Worm (Caenorhabditis elegans) whole organism, L1 larva: ENCODE results near the gene cutl-5.

Experiments
- C16A3.4 ChIP-seq: fragments of 150-350 bp; optimal IDR thresholded peaks from 2 replicates; lab custom pipeline; 2014; ENCODE audit warnings: missing biosample characterization, missing genetic modification characterization
- C34B4.2 ChIP-seq: sonication (generic microtip); optimal IDR thresholded peaks from 2 replicates; lab custom pipeline; 2017; ENCODE audit warnings: mild to moderate bottlenecking, missing genetic modification characterization, missing compliant biosample characterization
- F16B12.6 ChIP-seq: fragments of 150-350 bp; optimal IDR thresholded peaks from 2 replicates; lab custom pipeline; 2014; ENCODE audit warnings: missing biosample characterization, missing genetic modification characterization
- aha-1 ChIP-seq: fragments of 150-350 bp; optimal IDR thresholded peaks from 2 replicates; lab custom pipeline; 2014; ENCODE audit warnings: missing biosample characterization, missing genetic modification characterization
- alr-1 ChIP-seq: fragments of 200-800 bp; sonication (Bioruptor generic); optimal IDR thresholded peaks from 2 replicates; lab custom pipeline; 2018; ENCODE audit warnings: borderline replicate concordance, mild to moderate bottlenecking, missing genetic modification characterization, missing compliant biosample characterization
- ama-1 ChIP-seq: fragments of 150-350 bp; optimal IDR thresholded peaks from 2 replicates; lab custom pipeline; 2014
- ceh-63 ChIP-seq: fragments of 200-800 bp; sonication (Bioruptor generic); optimal IDR thresholded peaks from 2 replicates; lab custom pipeline; 2018; ENCODE audit warnings: mild to moderate bottlenecking, missing genetic modification characterization, missing compliant biosample characterization
- ceh-88 ChIP-seq: fragments of 200-800 bp; sonication (Bioruptor generic); IDR thresholded peaks from 2 replicates; pipeline ENCODE4 v1.3.6; 2022; ENCODE audit warnings: missing genetic modification characterization, missing compliant biosample characterization
- ceh-90 ChIP-seq: sonication (generic microtip); optimal IDR thresholded peaks from 2 replicates; lab custom pipeline; 2016; ENCODE audit warnings: missing genetic modification characterization, missing compliant biosample characterization
- dpl-1 ChIP-seq, 3 experiments: fragments of 150-350 bp in 2 of 3; sonication (generic microtip) in 1 of 3; optimal IDR thresholded peaks; 2 replicates each; lab custom pipeline; 2014 to 2017; ENCODE audit warnings: missing biosample characterization in 3 of 3, missing genetic modification characterization in 3 of 3, missing genetic modification reagents in 3 of 3
- dsc-1 ChIP-seq: sonication (generic microtip); optimal IDR thresholded peaks from 2 replicates; lab custom pipeline; 2016; ENCODE audit warnings: mild to moderate bottlenecking, missing genetic modification characterization, missing compliant biosample characterization
- efl-1 ChIP-seq, 4 experiments: fragments of 150-350 bp; optimal IDR thresholded peaks in 3 of 4; peaks in 1 of 4; 1 replicate in 1 of 4; 2 replicates in 3 of 4; lab custom pipeline; 2014; ENCODE audit warnings: missing biosample characterization in 2 of 4, missing genetic modification characterization in 2 of 4, missing genetic modification reagents in 2 of 4
- efl-3 ChIP-seq: fragments of 200-800 bp; sonication (Bioruptor generic); optimal IDR thresholded peaks from 2 replicates; lab custom pipeline; 2018; ENCODE audit warnings: mild to moderate bottlenecking, missing genetic modification characterization, missing compliant biosample characterization
- egl-13 ChIP-seq: sonication (generic microtip); optimal IDR thresholded peaks from 2 replicates; lab custom pipeline; 2016; ENCODE audit warnings: missing genotype, missing genetic modification reagents, missing genetic modification characterization, missing compliant biosample characterization
- elt-2 ChIP-seq: sonication (generic microtip); optimal IDR thresholded peaks from 2 replicates; lab custom pipeline; 2016; ENCODE audit warnings: missing genetic modification characterization, mild to moderate bottlenecking, inconsistent platforms, missing compliant biosample characterization, missing genetic modification reagents
- ets-5 ChIP-seq: fragments of 200-800 bp; sonication (Bioruptor generic); IDR thresholded peaks from 2 replicates; pipeline ENCODE4 v1.3.6; 2022; ENCODE audit warnings: missing genetic modification characterization, missing compliant biosample characterization
- fkh-10 ChIP-seq: sonication (generic microtip); optimal IDR thresholded peaks from 2 replicates; lab custom pipeline; 2017; ENCODE audit warnings: missing biosample characterization, missing genetic modification reagents, missing genetic modification characterization
- fkh-4 ChIP-seq: sonication (generic microtip); optimal IDR thresholded peaks from 2 replicates; lab custom pipeline; 2016; ENCODE audit warnings: missing compliant biosample characterization, missing genetic modification characterization, borderline replicate concordance
- hlh-17 ChIP-seq: fragments of 200-800 bp; sonication (Bioruptor generic); optimal IDR thresholded peaks from 2 replicates; lab custom pipeline; 2018; ENCODE audit warnings: missing genetic modification characterization, mild to moderate bottlenecking, missing compliant biosample characterization, moderate library complexity, borderline replicate concordance
- hlh-4 ChIP-seq: sonication (generic microtip); optimal IDR thresholded peaks from 2 replicates; lab custom pipeline; 2016; ENCODE audit warnings: mild to moderate bottlenecking, missing genetic modification characterization, missing compliant biosample characterization
- irx-1 ChIP-seq: sonication (generic microtip); optimal IDR thresholded peaks from 2 replicates; lab custom pipeline; 2016; ENCODE audit warnings: missing genetic modification characterization, missing compliant biosample characterization
- jun-1 ChIP-seq: fragments of 150-350 bp; optimal IDR thresholded peaks from 2 replicates; lab custom pipeline; 2014; ENCODE audit warnings: missing biosample characterization, missing genetic modification reagents, missing genetic modification characterization
- lin-13 ChIP-seq: fragments of 150-350 bp; optimal IDR thresholded peaks from 2 replicates; lab custom pipeline; 2014; ENCODE audit warnings: missing biosample characterization, missing genetic modification reagents, missing genetic modification characterization
- lin-14 ChIP-seq: fragments of 200-800 bp; sonication (Bioruptor generic); optimal IDR thresholded peaks from 2 replicates; lab custom pipeline; 2018; ENCODE audit warnings: mild to moderate bottlenecking, missing genetic modification characterization, moderate library complexity, missing compliant biosample characterization
- lin-35 ChIP-seq, 2 experiments: fragments of 150-350 bp; optimal IDR thresholded peaks; 2 replicates each; lab custom pipeline; 2014; ENCODE audit warnings: missing biosample characterization in 2 of 2, missing genetic modification characterization in 2 of 2, missing genetic modification reagents in 2 of 2
- lin-39 ChIP-seq: fragments of 150-350 bp; optimal IDR thresholded peaks from 2 replicates; lab custom pipeline; 2014; ENCODE audit warnings: missing biosample characterization, missing genetic modification reagents, missing genetic modification characterization
- lsy-2 ChIP-seq, 2 experiments: fragments of 150-350 bp; optimal IDR thresholded peaks; 2 replicates each; lab custom pipeline; 2014; ENCODE audit warnings: missing biosample characterization in 2 of 2, missing genetic modification characterization in 2 of 2
- nhr-20 ChIP-seq: sonication (generic microtip); optimal IDR thresholded peaks from 2 replicates; lab custom pipeline; 2016; ENCODE audit warnings: mild to moderate bottlenecking, missing genetic modification characterization, missing compliant biosample characterization
- nhr-237 ChIP-seq: fragments of 150-350 bp; optimal IDR thresholded peaks from 2 replicates; lab custom pipeline; 2014; ENCODE audit warnings: missing biosample characterization, missing genetic modification characterization
- nhr-76 ChIP-seq: sonication (generic microtip); optimal IDR thresholded peaks from 2 replicates; lab custom pipeline; 2017; ENCODE audit warnings: missing biosample characterization, missing genetic modification characterization
- nhr-77 ChIP-seq: fragments of 150-350 bp; optimal IDR thresholded peaks from 2 replicates; lab custom pipeline; 2014; ENCODE audit warnings: missing biosample characterization, missing genetic modification characterization
- nhr-84 ChIP-seq: sonication (generic microtip); optimal IDR thresholded peaks from 2 replicates; lab custom pipeline; 2017; ENCODE audit warnings: missing biosample characterization, missing genetic modification characterization
- nhr-85 ChIP-seq: sonication (generic microtip); peaks from one replicate; lab custom pipeline; 2016; ENCODE audit warnings: missing genetic modification characterization, inconsistent platforms, missing compliant biosample characterization
- pag-3 ChIP-seq: sonication (generic microtip); optimal IDR thresholded peaks from 2 replicates; lab custom pipeline; 2017; ENCODE audit warnings: missing genetic modification characterization, mild to moderate bottlenecking, missing compliant biosample characterization, antibody characterized with exemption, borderline replicate concordance; ENCODE audit not compliant: insufficient read depth
- pax-3 ChIP-seq: fragments of 200-800 bp; sonication (Bioruptor generic); optimal IDR thresholded peaks from 2 replicates; lab custom pipeline; 2018; ENCODE audit warnings: mild to moderate bottlenecking, missing genetic modification characterization, moderate library complexity, missing compliant biosample characterization
- rnt-1 ChIP-seq: sonication (generic microtip); optimal IDR thresholded peaks from 2 replicates; lab custom pipeline; 2016; ENCODE audit warnings: mild to moderate bottlenecking, missing genetic modification characterization, moderate library complexity, missing compliant biosample characterization
- skn-1 ChIP-seq: fragments of 150-350 bp; optimal IDR thresholded peaks from 2 replicates; lab custom pipeline; 2014; ENCODE audit warnings: missing biosample characterization, missing genetic modification characterization
- snpc-4 ChIP-seq: fragments of 150-350 bp; optimal IDR thresholded peaks from 2 replicates; lab custom pipeline; 2014; ENCODE audit warnings: missing biosample characterization, missing genetic modification characterization
- snu-23 ChIP-seq: sonication (generic microtip); optimal IDR thresholded peaks from 2 replicates; lab custom pipeline; 2016; ENCODE audit warnings: missing genetic modification characterization, missing compliant biosample characterization
- sox-4 ChIP-seq: sonication (generic microtip); optimal IDR thresholded peaks from 2 replicates; lab custom pipeline; 2016; ENCODE audit warnings: missing genetic modification characterization, missing compliant biosample characterization
- swsn-7 ChIP-seq: sonication (generic microtip); optimal IDR thresholded peaks from 2 replicates; lab custom pipeline; 2016; ENCODE audit warnings: missing genetic modification characterization, missing compliant biosample characterization
- unc-30 ChIP-seq: sonication (generic microtip); optimal IDR thresholded peaks from 2 replicates; lab custom pipeline; 2017; ENCODE audit warnings: missing biosample characterization, missing genetic modification characterization
- unc-86 ChIP-seq: sonication (generic microtip); optimal IDR thresholded peaks from 2 replicates; lab custom pipeline; 2016; ENCODE audit warnings: missing genetic modification characterization, missing compliant biosample characterization
- vab-15 ChIP-seq: sonication (generic microtip); optimal IDR thresholded peaks from 2 replicates; lab custom pipeline; 2017; ENCODE audit warnings: missing genotype, mild to moderate bottlenecking, missing genetic modification characterization, missing compliant biosample characterization
- zag-1 ChIP-seq: fragments of 150-350 bp; optimal IDR thresholded peaks from 2 replicates; lab custom pipeline; 2014; ENCODE audit warnings: missing biosample characterization, missing genetic modification characterization

cutl-5 gene

ce11 chrII:7095970-7096369 is 19.7 kb downstream of the cutl-5 start:
- no peak for TF ChIP-seq lin-13 (GFP tag; lab: Kevin White, UChicago)
- no peak for TF ChIP-seq lin-39 (tag; lab: Kevin White, UChicago)
- no peak for TF ChIP-seq efl-1 (optimal IDR thresholded peaks at IDR 0.05; lab: Kevin White, UChicago)
- peak in 1 of 2 experiments; percentile 67 for TF ChIP-seq efl-1 (GFP tag; optimal IDR thresholded peaks at IDR 0.05 in 1 of 2; lab: Kevin White, UChicago)
- TF ChIP-seq C16A3.4 (tag; lab: Kevin White, UChicago): no peak
- TF ChIP-seq snpc-4 (tag; lab: Kevin White, UChicago): no peak
- TF ChIP-seq snu-23 (GFP tag; lab: Kevin White, UChicago): no peak
- no peak for TF ChIP-seq hlh-4 (tag; lab: Kevin White, UChicago)
- TF ChIP-seq sox-4 (tag; lab: Kevin White, UChicago): no peak

ce11 chrII:7093339-7093821 is 22.3 kb downstream of the cutl-5 start, which contains the start of gene T02G5.3:
Gene T02G5.3, plus strand, starts transcription at chrII:7093389.
- peak; percentile 60 for TF ChIP-seq nhr-85 (tag; lab: Kevin White, UChicago)
- no peak for TF ChIP-seq rnt-1 (tag; lab: Kevin White, UChicago)
- TF ChIP-seq, all 84 proteins: peak for 1

- TF ChIP-seq nhr-77 (tag; lab: Kevin White, UChicago) (no peak), lin-14 (no peak), vab-15 (tag; lab: Kevin White, UChicago) (no peak), nhr-85 (tag; lab: Kevin White, UChicago) (no peak), nhr-20 (tag; lab: Kevin White, UChicago) (no peak), efl-1 (optimal IDR thresholded peaks at IDR 0.05; lab: Kevin White, UChicago) (no peak), efl-1 (GFP tag; optimal IDR thresholded peaks at IDR 0.05 in 1 of 2; lab: Kevin White, UChicago) (peak in 1 of 2 experiments; percentile 2), dsc-1 (tag; lab: Kevin White, UChicago) (no peak)
These were observed 24.9 kb downstream of the cutl-5 start for ce11 chrII:7090852-7091251.

- peak in 1 of 2 experiments; percentile 51 for TF ChIP-seq lin-35 (GFP tag; optimal IDR thresholded peaks at IDR 0.05; lab: Kevin White, UChicago)
- TF ChIP-seq nhr-20 (tag; lab: Kevin White, UChicago): peak; percentile 83
- no peak for TF ChIP-seq ceh-63 (GFP tag; lab: Kevin White, UChicago)
- no peak for TF ChIP-seq nhr-84
- no peak for TF ChIP-seq nhr-76 (tag; lab: Kevin White, UChicago)
- TF ChIP-seq egl-13 (tag; lab: Kevin White, UChicago): no peak
- TF ChIP-seq zag-1 (tag; lab: Kevin White, UChicago): no peak
- TF ChIP-seq pax-3 (tag; lab: Kevin White, UChicago): peak; percentile 24
- TF ChIP-seq pag-3 (tag; lab: Kevin White, UChicago): no peak
- no peak for TF ChIP-seq unc-30 (tag; lab: Kevin White, UChicago)
- no peak for TF ChIP-seq hlh-17 (GFP tag; lab: Kevin White, UChicago)
- TF ChIP-seq dpl-1 (GFP tag; optimal IDR thresholded peaks at IDR 0.05; lab: Kevin White, UChicago): peak in 1 of 3 experiments; percentile 13
- TF ChIP-seq rnt-1 (tag; lab: Kevin White, UChicago): peak; percentile 12
- TF ChIP-seq ama-1 (lab: Kevin White, UChicago): no peak
- no peak for TF ChIP-seq nhr-237 (tag; lab: Kevin White, UChicago)
- peak; percentile 26 to 54 for TF ChIP-seq lsy-2 (tag; optimal IDR thresholded peaks at IDR 0.05; lab: Kevin White, UChicago)
- TF ChIP-seq ceh-90 (tag; lab: Kevin White, UChicago): no peak
- no peak for TF ChIP-seq elt-2
- TF ChIP-seq C34B4.2 (tag; lab: Kevin White, UChicago): no peak
- TF ChIP-seq fkh-10 (GFP tag; lab: Kevin White, UChicago): no peak
- peak; percentile 47 for TF ChIP-seq swsn-7 (tag; lab: Kevin White, UChicago)
- no peak for TF ChIP-seq fkh-4
- no peak for TF ChIP-seq unc-86 (tag; lab: Kevin White, UChicago)
- TF ChIP-seq ets-5: no peak
- TF ChIP-seq lin-39 (tag; lab: Kevin White, UChicago): no peak
- no peak for TF ChIP-seq snpc-4 (tag; lab: Kevin White, UChicago)
- TF ChIP-seq alr-1: no peak
- TF ChIP-seq skn-1 (tag; lab: Kevin White, UChicago): no peak
- peak; percentile 25; the same call in 1 of the 2 replicates for TF ChIP-seq ceh-88
- TF ChIP-seq F16B12.6 (tag; lab: Kevin White, UChicago): no peak
- TF ChIP-seq jun-1 (tag; lab: Kevin White, UChicago): no peak
- TF ChIP-seq lin-14: peak; percentile 89
- peak; percentile 0 for TF ChIP-seq irx-1
- no peak for TF ChIP-seq aha-1
- TF ChIP-seq efl-3 (GFP tag; lab: Kevin White, UChicago): no peak
These were observed 25.6 kb downstream of the cutl-5 start for ce11 chrII:7090085-7090484.
